Fruit fly (Drosophila melanogaster): Measurements from ENCODE around the gene Idgf4.

Idgf4 gene

DNA sequence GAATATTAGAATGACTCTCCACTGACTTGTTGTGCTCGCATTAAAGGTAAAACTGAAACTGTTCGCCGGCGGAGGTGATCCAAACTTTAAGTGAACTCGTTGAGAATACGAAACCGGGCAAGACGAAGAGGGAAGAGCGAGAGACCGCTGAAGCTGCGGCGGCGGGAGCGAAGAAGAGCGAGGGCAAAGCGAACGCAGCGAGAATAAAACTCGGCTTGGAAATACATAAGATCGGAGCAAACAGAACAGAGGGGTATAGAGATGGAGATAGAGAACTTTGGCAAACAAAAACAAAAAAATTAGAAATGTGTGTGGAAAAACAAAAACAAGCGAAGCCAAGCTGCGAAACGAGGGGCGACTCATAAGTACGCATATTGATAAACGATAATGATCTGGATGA lies at the start of gene Idgf4:
TSS of gene Idgf4 (minus strand) at position 67 of the 400 bp plus-strand sequence.
- TF ChIP-seq CG9139 (GFP tag; optimal IDR thresholded peaks at IDR 0.05) (no peak), CG11902 (GFP tag; optimal IDR thresholded peaks at IDR 0.05) (no peak), salr (GFP tag; optimal IDR thresholded peaks at IDR 0.05) (no peak), CG11762 (GFP tag; optimal IDR thresholded peaks at IDR 0.05; ENCODE audit: insufficient read depth) (no peak), achi (GFP tag; optimal IDR thresholded peaks at IDR 0.05) (no peak), CG16779 (tag; optimal IDR thresholded peaks at IDR 0.05) (peak; percentile 9), fd59A (GFP tag; optimal IDR thresholded peaks at IDR 0.05) (no peak), pdm3 (GFP tag; optimal IDR thresholded peaks at IDR 0.05) (no peak), Sox14 (GFP tag; optimal IDR thresholded peaks at IDR 0.05) (no peak), ss (GFP tag; optimal IDR thresholded peaks at IDR 0.05) (no peak), svp (GFP tag) (no peak), CG31627 (GFP tag; optimal IDR thresholded peaks at IDR 0.05) (no peak), CG34406 (GFP tag; optimal IDR thresholded peaks at IDR 0.05) (no peak), CG1621 (tag; optimal IDR thresholded peaks at IDR 0.05) (no peak), Ets21C (GFP tag; optimal IDR thresholded peaks at IDR 0.05) (no peak), Gug (GFP tag; IDR thresholded peaks at IDR 0.05) (0 out of 2 replicates have a peak, but pooled peaks have one; percentile 8), Sox15 (GFP tag; optimal IDR thresholded peaks at IDR 0.05) (no peak), Lpt (GFP tag; optimal IDR thresholded peaks at IDR 0.05) (no peak), Eip93F (GFP tag; optimal IDR thresholded peaks at IDR 0.05) (no peak), CG8632 (GFP tag; optimal IDR thresholded peaks at IDR 0.05) (no peak), Met (GFP tag; optimal IDR thresholded peaks at IDR 0.05) (no peak), CG3919 (GFP tag; optimal IDR thresholded peaks at IDR 0.05) (no peak), CG32006 (GFP tag; optimal IDR thresholded peaks at IDR 0.05) (peak; percentile 15), CG6276 (GFP tag; optimal IDR thresholded peaks at IDR 0.05) (peak; percentile 32), Hr38 (GFP tag; optimal IDR thresholded peaks at IDR 0.05) (no peak), spab (GFP tag; optimal IDR thresholded peaks at IDR 0.05) (no peak), CG3032 (tag; optimal IDR thresholded peaks at IDR 0.05) (no peak), net (GFP tag; optimal IDR thresholded peaks at IDR 0.05) (no peak), eg (GFP tag; IDR thresholded peaks at IDR 0.05) (peak; percentile 71; the same call in 2 of the 3 replicates), CG7368 (GFP tag; optimal IDR thresholded peaks at IDR 0.05) (no peak), Eip78C (GFP tag) (peak; percentile 6), CG4318 (GFP tag; optimal IDR thresholded peaks at IDR 0.05) (no peak), CG10669 (GFP tag; optimal IDR thresholded peaks at IDR 0.05) (no peak), Smox (GFP tag; optimal IDR thresholded peaks at IDR 0.05) (no peak), CG6854 (GFP tag; optimal IDR thresholded peaks at IDR 0.05) (no peak), Sox102F (GFP tag; optimal IDR thresholded peaks at IDR 0.05) (no peak), Ets96B (tag; optimal IDR thresholded peaks at IDR 0.05) (no peak), CG6163 (GFP tag; IDR thresholded peaks at IDR 0.05) (0 out of 3 replicates have a peak, but pooled peaks have one; percentile 33), Hr4 (GFP tag; optimal IDR thresholded peaks at IDR 0.05) (no peak), cyc (GFP tag; optimal IDR thresholded peaks at IDR 0.05) (no peak), fkh (GFP tag; optimal IDR thresholded peaks at IDR 0.05) (peak; percentile 72), CG6808 (GFP tag; optimal IDR thresholded peaks at IDR 0.05) (no peak), topi (GFP tag; optimal IDR thresholded peaks at IDR 0.05) (no peak), CG11294 (GFP tag; IDR thresholded peaks at IDR 0.05) (no peak), CG10631 (GFP tag; optimal IDR thresholded peaks at IDR 0.05) (no peak), Blimp-1 (GFP tag; optimal IDR thresholded peaks at IDR 0.05) (no peak), esn (GFP tag; optimal IDR thresholded peaks at IDR 0.05) (no peak), CG15336 (GFP tag; IDR thresholded peaks at IDR 0.05) (peak; percentile 42; the same call in 1 of the 2 replicates), vri (GFP tag; optimal IDR thresholded peaks at IDR 0.05) (peak; percentile 23), CG8319 (GFP tag; optimal IDR thresholded peaks at IDR 0.05) (no peak), CG8119 (GFP tag; IDR thresholded peaks at IDR 0.05) (0 out of 3 replicates have a peak, but pooled peaks have one; percentile 20), dac (GFP tag; optimal IDR thresholded peaks at IDR 0.05) (no peak), fd85E (GFP tag; optimal IDR thresholded peaks at IDR 0.05) (no peak)
